Worm (Caenorhabditis elegans): ENCODE data around the gene cest-4.

The cest-4 gene

DNA sequence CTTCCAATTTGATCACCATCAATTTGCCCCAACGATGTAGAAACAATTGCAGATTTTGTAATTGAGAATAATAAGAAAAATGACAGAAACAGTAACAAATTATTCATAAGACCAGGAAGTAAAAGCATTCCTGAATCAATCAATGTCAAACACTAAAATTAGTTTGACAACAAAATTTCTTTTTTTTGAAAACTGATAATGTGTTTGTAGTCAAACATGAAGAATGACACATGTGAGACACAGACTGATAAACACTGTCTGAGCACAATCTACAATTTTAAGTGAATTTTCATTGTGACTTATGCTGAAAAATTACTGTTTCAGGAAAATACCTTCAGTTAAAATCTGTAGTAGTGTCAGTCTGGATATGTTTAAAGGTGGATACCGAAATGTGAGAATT, at the start of gene cest-4, which contains the start of gene C17H12.11:
Gene cest-4, minus strand, starts transcription at position 206 of the 400 bp plus-strand sequence.
Gene C17H12.11, plus strand, starts transcription at position 256 of the 400 bp plus-strand sequence.
- TF ChIP-seq F13C5.2 (tag; optimal IDR thresholded peaks at IDR 0.05): no peak

DNA sequence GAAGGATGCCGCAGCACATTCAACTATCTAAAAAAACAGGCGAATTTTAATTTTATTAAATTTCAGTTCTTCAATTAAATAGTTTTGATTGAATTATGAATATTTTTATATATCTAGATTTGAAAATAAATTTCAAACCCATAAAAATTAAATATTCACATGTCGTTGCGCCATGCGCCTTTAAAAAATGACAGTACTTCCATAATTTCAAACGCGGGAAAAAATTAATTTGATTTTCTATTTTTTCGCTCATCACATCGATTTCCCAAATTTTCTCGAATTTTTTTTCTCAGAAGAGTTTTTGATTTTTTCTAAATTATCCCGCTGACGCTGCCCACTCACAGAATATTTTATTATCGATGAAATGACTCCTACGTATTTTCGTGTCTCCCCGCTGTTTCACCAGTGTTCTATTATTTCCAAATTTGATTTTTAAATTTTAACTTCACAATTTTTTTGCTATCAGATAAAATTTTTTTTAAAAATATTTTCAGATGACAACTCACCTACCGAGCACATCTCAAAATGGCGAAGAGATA, 40.4 kb upstream of the cest-4 start, which contains the start of gene lip-1:
Gene lip-1, plus strand, starts transcription at position 489 of the 539 bp plus-strand sequence.
- TF ChIP-seq aly-1 (tag; optimal IDR thresholded peaks at IDR 0.05) (no peak), hnd-1 (tag; optimal IDR thresholded peaks at IDR 0.05) (no peak), ceh-13 (GFP tag; optimal IDR thresholded peaks at IDR 0.05) (no peak), pes-1 (GFP tag; IDR thresholded peaks at IDR 0.05) (no peak), tbx-37 (GFP tag; conservative IDR thresholded peaks at IDR 0.05) (no peak), sea-1 (GFP tag; conservative IDR thresholded peaks at IDR 0.05) (no peak), ets-7 (tag; optimal IDR thresholded peaks at IDR 0.05) (no peak), tbx-11 (GFP tag; IDR thresholded peaks at IDR 0.05) (no peak), F13C5.2 (tag; optimal IDR thresholded peaks at IDR 0.05) (no peak), scrt-1 (GFP tag; IDR thresholded peaks at IDR 0.05) (no peak), hmg-4 (GFP tag; optimal IDR thresholded peaks at IDR 0.05) (no peak), flt-1 (GFP tag; IDR thresholded peaks at IDR 0.05) (no peak), hmbx-1 (tag; optimal IDR thresholded peaks at IDR 0.05) (no peak), B0310.2 (tag; optimal IDR thresholded peaks at IDR 0.05) (no peak), ceh-36 (tag; optimal IDR thresholded peaks at IDR 0.05) (no peak)

DNA sequence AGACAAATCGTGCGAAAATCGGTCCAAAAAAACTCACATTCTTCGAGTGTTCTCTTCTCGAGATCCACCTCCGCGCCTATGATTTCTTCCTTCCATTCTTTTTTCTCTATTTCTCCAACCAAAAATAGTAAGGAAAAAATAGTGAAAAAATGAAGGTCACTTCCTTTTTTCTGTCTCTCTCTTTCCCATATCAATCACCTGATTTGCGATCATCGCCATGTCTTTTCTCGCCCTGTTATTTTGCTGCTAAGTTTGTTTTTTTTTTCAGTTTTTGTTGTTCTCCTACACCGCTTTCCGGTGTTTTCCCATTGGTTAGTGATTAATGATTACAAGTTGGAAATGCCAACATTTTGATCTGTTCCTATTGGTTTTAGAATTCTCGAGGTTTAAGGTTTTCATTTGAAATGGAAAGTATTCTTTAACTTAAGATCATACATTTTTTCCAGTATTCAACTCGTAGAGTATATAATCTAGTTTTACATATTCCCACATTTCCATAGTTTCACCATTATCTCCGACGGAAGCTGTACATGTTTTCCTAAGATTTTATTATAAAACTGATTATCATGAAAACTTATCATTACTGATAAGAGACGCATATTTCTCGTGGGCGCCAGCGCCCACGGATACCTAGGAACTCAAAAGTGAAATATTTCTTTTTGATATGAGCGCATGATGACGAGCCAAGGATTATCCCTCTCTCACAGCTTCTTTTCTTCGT, 39.6 kb upstream of the cest-4 start:
- TF ChIP-seq aly-1 (tag; optimal IDR thresholded peaks at IDR 0.05): no peak
- no peak for TF ChIP-seq hnd-1 (tag; optimal IDR thresholded peaks at IDR 0.05)
- TF ChIP-seq ama-1 (optimal IDR thresholded peaks at IDR 0.05): no peak
- TF ChIP-seq tra-4 (tag; optimal IDR thresholded peaks at IDR 0.05): no peak
- no peak for TF ChIP-seq sea-1 (GFP tag; conservative IDR thresholded peaks at IDR 0.05)
- TF ChIP-seq hmbx-1 (tag; optimal IDR thresholded peaks at IDR 0.05): no peak
- no peak for TF ChIP-seq ets-7 (tag; optimal IDR thresholded peaks at IDR 0.05)
- no peak for TF ChIP-seq ceh-13 (GFP tag; optimal IDR thresholded peaks at IDR 0.05)
- TF ChIP-seq ceh-36 (tag; optimal IDR thresholded peaks at IDR 0.05): no peak
- TF ChIP-seq pes-1 (GFP tag; IDR thresholded peaks at IDR 0.05): no peak
- no peak for TF ChIP-seq hmg-4 (GFP tag; optimal IDR thresholded peaks at IDR 0.05)
- TF ChIP-seq B0310.2 (tag; optimal IDR thresholded peaks at IDR 0.05): no peak
- TF ChIP-seq tbx-11 (GFP tag; IDR thresholded peaks at IDR 0.05): no peak
- TF ChIP-seq F13C5.2 (tag; optimal IDR thresholded peaks at IDR 0.05): no peak
- TF ChIP-seq tbx-37 (GFP tag; conservative IDR thresholded peaks at IDR 0.05): no peak
- TF ChIP-seq scrt-1 (GFP tag; IDR thresholded peaks at IDR 0.05): no peak
- TF ChIP-seq flt-1 (GFP tag; IDR thresholded peaks at IDR 0.05): no peak

DNA sequence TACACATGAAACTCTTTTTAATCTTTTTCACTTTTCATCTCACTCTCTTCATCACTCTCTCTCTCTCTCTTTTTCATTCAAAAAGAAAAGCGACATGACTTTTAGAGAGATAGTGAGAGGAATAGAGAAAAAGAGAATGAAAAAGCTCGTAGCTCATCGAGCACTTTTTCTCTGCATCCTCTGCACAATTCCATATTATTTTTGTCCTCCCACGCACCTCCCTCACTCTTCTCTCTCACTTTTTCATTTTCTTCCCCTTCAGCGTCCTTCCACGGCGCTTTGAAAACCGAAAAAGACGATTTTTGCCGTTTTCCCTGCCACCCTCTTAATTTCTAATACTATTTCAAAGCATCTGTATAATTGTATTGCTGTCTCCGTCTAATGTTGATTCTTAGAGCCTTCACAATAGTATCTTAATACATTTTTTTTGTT, 37.0 kb upstream of the cest-4 start:
- TF ChIP-seq tbx-37 (GFP tag; conservative IDR thresholded peaks at IDR 0.05) (no peak), tbx-11 (GFP tag; IDR thresholded peaks at IDR 0.05) (no peak), aly-1 (tag; optimal IDR thresholded peaks at IDR 0.05) (no peak), ama-1 (optimal IDR thresholded peaks at IDR 0.05) (no peak), flt-1 (GFP tag; IDR thresholded peaks at IDR 0.05) (no peak)

DNA sequence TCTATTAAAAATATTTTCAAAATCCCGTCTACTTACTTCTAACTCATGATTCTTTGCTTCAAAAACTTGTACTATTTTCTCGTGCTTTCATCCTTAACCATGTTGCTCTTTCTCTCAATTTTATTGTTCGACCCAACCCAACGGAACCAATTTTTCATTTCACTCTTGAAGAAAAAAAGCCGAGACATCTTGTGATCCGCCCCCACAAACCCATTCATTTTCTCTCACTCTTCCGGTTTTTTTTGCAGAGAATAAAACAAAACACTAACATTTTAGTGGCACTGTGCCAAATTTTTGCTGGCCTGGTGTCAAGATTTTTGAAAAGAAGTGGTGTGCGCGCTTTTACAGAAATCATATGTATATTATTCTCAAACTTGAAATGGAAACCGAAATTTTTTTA, 34.6 kb upstream of the cest-4 start:
- TF ChIP-seq ama-1 (optimal IDR thresholded peaks at IDR 0.05): no peak
- no peak for TF ChIP-seq scrt-1 (GFP tag; IDR thresholded peaks at IDR 0.05)
- no peak for TF ChIP-seq pes-1 (GFP tag; IDR thresholded peaks at IDR 0.05)
- TF ChIP-seq hmg-4 (GFP tag; optimal IDR thresholded peaks at IDR 0.05): no peak
- TF ChIP-seq ceh-13 (GFP tag; optimal IDR thresholded peaks at IDR 0.05): no peak
- no peak for TF ChIP-seq ceh-36 (tag; optimal IDR thresholded peaks at IDR 0.05)
- no peak for TF ChIP-seq hmbx-1 (tag; optimal IDR thresholded peaks at IDR 0.05)
- no peak for TF ChIP-seq hnd-1 (tag; optimal IDR thresholded peaks at IDR 0.05)
- TF ChIP-seq ets-7 (tag; optimal IDR thresholded peaks at IDR 0.05): no peak
- TF ChIP-seq tbx-37 (GFP tag; conservative IDR thresholded peaks at IDR 0.05): no peak
- TF ChIP-seq B0310.2 (tag; optimal IDR thresholded peaks at IDR 0.05): no peak
- no peak for TF ChIP-seq aly-1 (tag; optimal IDR thresholded peaks at IDR 0.05)
- no peak for TF ChIP-seq tbx-11 (GFP tag; IDR thresholded peaks at IDR 0.05)
- TF ChIP-seq flt-1 (GFP tag; IDR thresholded peaks at IDR 0.05): no peak
- TF ChIP-seq F13C5.2 (tag; optimal IDR thresholded peaks at IDR 0.05): no peak
- no peak for TF ChIP-seq sea-1 (GFP tag; conservative IDR thresholded peaks at IDR 0.05)
- TF ChIP-seq tra-4 (tag; optimal IDR thresholded peaks at IDR 0.05): no peak

DNA sequence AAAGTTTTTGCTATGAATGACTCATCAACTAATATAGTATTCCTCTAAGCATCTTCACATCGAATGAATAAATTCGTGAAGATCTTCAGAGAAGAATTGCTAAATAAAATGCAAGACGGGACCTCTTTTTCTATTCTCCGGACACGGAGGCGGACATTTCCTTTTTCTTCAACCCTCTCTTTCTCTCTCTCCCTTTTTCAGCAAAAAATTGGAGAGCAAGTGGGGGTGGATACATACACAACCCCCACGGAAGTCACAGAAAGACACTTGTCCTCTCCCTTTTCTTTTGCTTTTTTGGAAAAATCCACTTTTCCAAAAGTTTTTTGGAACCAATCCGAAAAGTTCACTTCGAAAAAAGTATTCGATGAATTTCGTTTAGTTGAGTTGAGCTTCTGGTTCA, 32.6 kb upstream of the cest-4 start:
- TF ChIP-seq F13C5.2 (tag; optimal IDR thresholded peaks at IDR 0.05): no peak
- TF ChIP-seq B0310.2 (tag; optimal IDR thresholded peaks at IDR 0.05): no peak
- no peak for TF ChIP-seq flt-1 (GFP tag; IDR thresholded peaks at IDR 0.05)
- no peak for TF ChIP-seq tra-4 (tag; optimal IDR thresholded peaks at IDR 0.05)
- no peak for TF ChIP-seq ceh-13 (GFP tag; optimal IDR thresholded peaks at IDR 0.05)
- no peak for TF ChIP-seq tbx-11 (GFP tag; IDR thresholded peaks at IDR 0.05)
- no peak for TF ChIP-seq ceh-36 (tag; optimal IDR thresholded peaks at IDR 0.05)
- no peak for TF ChIP-seq hmg-4 (GFP tag; optimal IDR thresholded peaks at IDR 0.05)
- no peak for TF ChIP-seq ama-1 (optimal IDR thresholded peaks at IDR 0.05)
- TF ChIP-seq aly-1 (tag; optimal IDR thresholded peaks at IDR 0.05): no peak
- TF ChIP-seq sea-1 (GFP tag; conservative IDR thresholded peaks at IDR 0.05): no peak
- TF ChIP-seq ets-7 (tag; optimal IDR thresholded peaks at IDR 0.05): no peak
- no peak for TF ChIP-seq scrt-1 (GFP tag; IDR thresholded peaks at IDR 0.05)
- no peak for TF ChIP-seq tbx-37 (GFP tag; conservative IDR thresholded peaks at IDR 0.05)
- no peak for TF ChIP-seq hmbx-1 (tag; optimal IDR thresholded peaks at IDR 0.05)
- no peak for TF ChIP-seq pes-1 (GFP tag; IDR thresholded peaks at IDR 0.05)
- TF ChIP-seq hnd-1 (tag; optimal IDR thresholded peaks at IDR 0.05): no peak

DNA sequence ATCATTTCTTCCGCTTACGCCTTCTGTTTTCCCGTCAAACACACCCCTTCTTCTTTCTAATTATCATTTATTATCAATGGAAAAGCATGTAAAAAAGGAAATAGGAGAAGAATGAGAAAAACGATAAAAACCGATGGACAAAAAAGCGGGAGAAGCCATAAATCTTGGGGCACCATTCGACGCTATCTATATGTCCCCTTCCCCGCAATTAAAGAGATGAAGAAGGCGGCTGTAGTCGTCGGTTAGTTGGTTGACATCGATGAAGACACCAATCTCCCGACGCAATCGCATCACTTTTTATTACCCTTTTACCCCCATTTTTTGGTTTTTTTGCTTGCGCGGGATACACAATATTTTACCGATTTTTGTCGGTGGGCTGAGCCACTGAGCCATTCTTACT, 31.5 kb upstream of the cest-4 start:
- no peak for TF ChIP-seq hnd-1 (tag; optimal IDR thresholded peaks at IDR 0.05)
- TF ChIP-seq B0310.2 (tag; optimal IDR thresholded peaks at IDR 0.05): no peak
- no peak for TF ChIP-seq ceh-36 (tag; optimal IDR thresholded peaks at IDR 0.05)
- no peak for TF ChIP-seq sea-1 (GFP tag; conservative IDR thresholded peaks at IDR 0.05)
- TF ChIP-seq ets-7 (tag; optimal IDR thresholded peaks at IDR 0.05): no peak
- no peak for TF ChIP-seq scrt-1 (GFP tag; IDR thresholded peaks at IDR 0.05)
- no peak for TF ChIP-seq aly-1 (tag; optimal IDR thresholded peaks at IDR 0.05)
- TF ChIP-seq ama-1 (optimal IDR thresholded peaks at IDR 0.05): no peak
- TF ChIP-seq ceh-13 (GFP tag; optimal IDR thresholded peaks at IDR 0.05): no peak
- TF ChIP-seq tra-4 (tag; optimal IDR thresholded peaks at IDR 0.05): no peak
- TF ChIP-seq tbx-37 (GFP tag; conservative IDR thresholded peaks at IDR 0.05): no peak
- no peak for TF ChIP-seq flt-1 (GFP tag; IDR thresholded peaks at IDR 0.05)
- TF ChIP-seq F13C5.2 (tag; optimal IDR thresholded peaks at IDR 0.05): no peak
- no peak for TF ChIP-seq hmg-4 (GFP tag; optimal IDR thresholded peaks at IDR 0.05)
